Worm (Caenorhabditis elegans) whole organism, L1 larva: Measurements from ENCODE around the gene B0393.7.

Experiments used
- ces-1 ChIP-seq: fragments of 150-350 bp; optimal IDR thresholded peaks from 2 replicates; lab custom pipeline; 2014; ENCODE audit warnings: missing biosample characterization, missing genetic modification reagents, missing genetic modification characterization
- elt-2 ChIP-seq: sonication (generic microtip); optimal IDR thresholded peaks from 2 replicates; lab custom pipeline; 2016; ENCODE audit warnings: missing genetic modification characterization, mild to moderate bottlenecking, inconsistent platforms, missing compliant biosample characterization, missing genetic modification reagents
- nhr-84 ChIP-seq: sonication (generic microtip); optimal IDR thresholded peaks from 2 replicates; lab custom pipeline; 2017; ENCODE audit warnings: missing biosample characterization, missing genetic modification characterization
- pag-3 ChIP-seq: sonication (generic microtip); optimal IDR thresholded peaks from 2 replicates; lab custom pipeline; 2017; ENCODE audit warnings: missing genetic modification characterization, mild to moderate bottlenecking, missing compliant biosample characterization, antibody characterized with exemption, borderline replicate concordance; ENCODE audit not compliant: insufficient read depth
- skn-1 ChIP-seq: fragments of 150-350 bp; optimal IDR thresholded peaks from 2 replicates; lab custom pipeline; 2014; ENCODE audit warnings: missing biosample characterization, missing genetic modification characterization
- snu-23 ChIP-seq: sonication (generic microtip); optimal IDR thresholded peaks from 2 replicates; lab custom pipeline; 2016; ENCODE audit warnings: missing genetic modification characterization, missing compliant biosample characterization
- unc-98 ChIP-seq: fragments of 200-800 bp; sonication (Bioruptor generic); IDR thresholded peaks from 2 replicates; pipeline ENCODE4 v1.3.6; 2022; ENCODE audit warnings: missing genetic modification characterization, missing compliant biosample characterization
- zag-1 ChIP-seq: fragments of 150-350 bp; optimal IDR thresholded peaks from 2 replicates; lab custom pipeline; 2014; ENCODE audit warnings: missing biosample characterization, missing genetic modification characterization

- TF ChIP-seq pag-3 (tag; lab: Kevin White, UChicago), result peak; percentile 32
- no peak for TF ChIP-seq skn-1 (tag; lab: Kevin White, UChicago)
- no peak for TF ChIP-seq zag-1
- no peak for TF ChIP-seq nhr-84 (tag; lab: Kevin White, UChicago)
- no peak for TF ChIP-seq elt-2 (tag; lab: Kevin White, UChicago)
- no peak for TF ChIP-seq ces-1 (GFP tag; lab: Kevin White, UChicago)
- TF ChIP-seq snu-23 (GFP tag; lab: Kevin White, UChicago), result peak; percentile 53
- no peak for TF ChIP-seq unc-98 (GFP tag; lab: Robert Waterston, UW)
Observed at ce11 chrIII:4731295-4731988, 46.5 kb downstream of the B0393.7 start, which contains the start of gene F17C8.3.
